Fruit fly (Drosophila melanogaster): Measurements from ENCODE around the gene heix.

heix gene

dm6 chr2L:16269232-16270134, 30.2 kb downstream of the heix start (continued):
- TF ChIP-seq pdm3 (GFP tag; optimal IDR thresholded peaks at IDR 0.05) (peak; percentile 31), fkh (GFP tag; optimal IDR thresholded peaks at IDR 0.05) (peak; percentile 91), CG6792 (GFP tag; optimal IDR thresholded peaks at IDR 0.05) (peak; percentile 74), Eip75B (GFP tag; optimal IDR thresholded peaks at IDR 0.05) (peak; percentile 70), Sox102F (GFP tag; optimal IDR thresholded peaks at IDR 0.05) (peak; percentile 78), dac (GFP tag; optimal IDR thresholded peaks at IDR 0.05) (no peak), CG4318 (GFP tag; optimal IDR thresholded peaks at IDR 0.05) (no peak), Ets21C (GFP tag; optimal IDR thresholded peaks at IDR 0.05) (no peak), Met (GFP tag; optimal IDR thresholded peaks at IDR 0.05) (peak; percentile 71), CG31627 (GFP tag; optimal IDR thresholded peaks at IDR 0.05) (peak; percentile 23), fd85E (GFP tag; optimal IDR thresholded peaks at IDR 0.05) (peak; percentile 60), CG1621 (tag; optimal IDR thresholded peaks at IDR 0.05) (peak; percentile 70), CG10631 (GFP tag; optimal IDR thresholded peaks at IDR 0.05) (no peak), CG32006 (GFP tag; optimal IDR thresholded peaks at IDR 0.05) (peak; percentile 2), ss (GFP tag; optimal IDR thresholded peaks at IDR 0.05) (peak; percentile 78 to 83), CG8632 (GFP tag; optimal IDR thresholded peaks at IDR 0.05) (peak; percentile 38), Hr4 (GFP tag; optimal IDR thresholded peaks at IDR 0.05) (peak; percentile 6), Sox14 (GFP tag; optimal IDR thresholded peaks at IDR 0.05) (no peak), CG6163 (GFP tag; IDR thresholded peaks at IDR 0.05) (no peak), CG8119 (GFP tag; IDR thresholded peaks at IDR 0.05) (no peak), CG3919 (GFP tag; optimal IDR thresholded peaks at IDR 0.05) (peak; percentile 82), CG11762 (GFP tag; optimal IDR thresholded peaks at IDR 0.05; ENCODE audit: insufficient read depth) (peak; percentile 26), net (GFP tag; optimal IDR thresholded peaks at IDR 0.05) (peak; percentile 52), spab (GFP tag; optimal IDR thresholded peaks at IDR 0.05) (peak; percentile 61), CG8319 (GFP tag; optimal IDR thresholded peaks at IDR 0.05) (peak; percentile 64), CG10669 (GFP tag; optimal IDR thresholded peaks at IDR 0.05) (peak; percentile 11), Hr38 (GFP tag; optimal IDR thresholded peaks at IDR 0.05) (no peak), CG6854 (GFP tag; optimal IDR thresholded peaks at IDR 0.05) (peak; percentile 96), CG15336 (GFP tag; IDR thresholded peaks at IDR 0.05) (no peak), esn (GFP tag; optimal IDR thresholded peaks at IDR 0.05) (peak; percentile 78), CG11902 (GFP tag; optimal IDR thresholded peaks at IDR 0.05) (no peak), OdsH (GFP tag; optimal IDR thresholded peaks at IDR 0.05) (peak; percentile 13), Ets96B (tag; optimal IDR thresholded peaks at IDR 0.05) (peak; percentile 53)

- no peak for TF ChIP-seq ss (GFP tag; optimal IDR thresholded peaks at IDR 0.05)
- no peak for TF ChIP-seq CG6792 (GFP tag; optimal IDR thresholded peaks at IDR 0.05)
- TF ChIP-seq CG3032 (tag; optimal IDR thresholded peaks at IDR 0.05) = no peak
- no peak for TF ChIP-seq Met (GFP tag; optimal IDR thresholded peaks at IDR 0.05)
- peak; percentile 1 for TF ChIP-seq fd59A (GFP tag; optimal IDR thresholded peaks at IDR 0.05)
- TF ChIP-seq Hr38 (GFP tag; optimal IDR thresholded peaks at IDR 0.05) = no peak
- TF ChIP-seq fkh (GFP tag; optimal IDR thresholded peaks at IDR 0.05) = no peak
- no peak for TF ChIP-seq CG11762 (GFP tag; optimal IDR thresholded peaks at IDR 0.05; ENCODE audit: insufficient read depth)
- no peak for TF ChIP-seq vri (GFP tag; optimal IDR thresholded peaks at IDR 0.05)
- no peak for TF ChIP-seq salr (GFP tag; optimal IDR thresholded peaks at IDR 0.05)
- peak; percentile 23 for TF ChIP-seq Sox14 (GFP tag; optimal IDR thresholded peaks at IDR 0.05)
- no peak for TF ChIP-seq CG4318 (GFP tag; optimal IDR thresholded peaks at IDR 0.05)
- peak; percentile 10 for TF ChIP-seq CG10631 (GFP tag; optimal IDR thresholded peaks at IDR 0.05)
Measured at dm6 chr2L:16268869-16269231, 30.8 kb downstream of the heix start.

All from whole organism, prepupa.